Fruit fly (Drosophila melanogaster) whole organism, adult: ENCODE measurements around the gene dlg1.

Source experiments
- CG11617 ChIP-seq: fragments of 200-800 bp; sonication (Bioruptor generic); optimal IDR thresholded peaks from 2 replicates; lab custom pipeline; 2017; ENCODE audit warnings: mild to moderate bottlenecking, missing biosample characterization, missing genetic modification reagents, missing genetic modification characterization
- CG12768 ChIP-seq: fragments of 200-800 bp; sonication (Bioruptor generic); optimal IDR thresholded peaks from 2 replicates; lab custom pipeline; 2017; ENCODE audit warnings: missing biosample characterization, missing genetic modification characterization, mild to moderate bottlenecking, moderate library complexity, missing genetic modification reagents
- CG14711 ChIP-seq: fragments of 200-800 bp; sonication (Bioruptor generic); optimal IDR thresholded peaks from 2 replicates; lab custom pipeline; 2018; ENCODE audit warnings: missing biosample characterization, mild to moderate bottlenecking, missing genetic modification characterization, moderate library complexity
- CG1620 ChIP-seq: fragments of 200-800 bp; sonication (Bioruptor generic); optimal IDR thresholded peaks from 2 replicates; lab custom pipeline; 2016; ENCODE audit warnings: missing biosample characterization, missing genetic modification characterization
- CG33017 ChIP-seq: fragments of 200-800 bp; sonication (Bioruptor generic); optimal IDR thresholded peaks from 2 replicates; lab custom pipeline; 2018; ENCODE audit warnings: missing biosample characterization, mild to moderate bottlenecking, missing genetic modification characterization, moderate library complexity
- CG5204 ChIP-seq: fragments of 200-800 bp; sonication (Bioruptor generic); optimal IDR thresholded peaks from 2 replicates; lab custom pipeline; 2016; ENCODE audit warnings: missing biosample characterization, missing genetic modification characterization
- CG7045 ChIP-seq: fragments of 200-800 bp; sonication (Bioruptor generic); optimal IDR thresholded peaks from 2 replicates; lab custom pipeline; 2017; ENCODE audit warnings: missing biosample characterization, mild to moderate bottlenecking, missing genetic modification characterization
- CG7101 ChIP-seq: fragments of 200-800 bp; sonication (Bioruptor generic); optimal IDR thresholded peaks from 2 replicates; lab custom pipeline; 2018; ENCODE audit warnings: missing biosample characterization, mild to moderate bottlenecking, missing genetic modification characterization, moderate library complexity
- Clk ChIP-seq: fragments of 200-800 bp; sonication (Bioruptor generic); optimal IDR thresholded peaks from 2 replicates; lab custom pipeline; 2017; ENCODE audit warnings: missing biosample characterization, missing genetic modification characterization
- Crg-1 ChIP-seq: fragments of 200-800 bp; sonication (Bioruptor generic); optimal IDR thresholded peaks from 2 replicates; lab custom pipeline; 2016; ENCODE audit warnings: missing biosample characterization, missing genetic modification characterization
- Hr96 ChIP-seq: fragments of 200-800 bp; sonication (Bioruptor generic); optimal IDR thresholded peaks from 2 replicates; lab custom pipeline; 2016; ENCODE audit warnings: missing biosample characterization, missing genetic modification characterization
- Mnt ChIP-seq: fragments of 200-800 bp; sonication (Bioruptor generic); optimal IDR thresholded peaks from 2 replicates; lab custom pipeline; 2016; ENCODE audit warnings: missing biosample characterization, mild to moderate bottlenecking, missing genetic modification characterization
- bab1 ChIP-seq: fragments of 200-800 bp; sonication (Bioruptor generic); optimal IDR thresholded peaks from 3 replicates; lab custom pipeline; 2019; ENCODE audit warnings: missing biosample characterization, mild to moderate bottlenecking, missing genetic modification characterization, moderate library complexity
- cic ChIP-seq: fragments of 200-800 bp; sonication (Bioruptor generic); optimal IDR thresholded peaks from 2 replicates; lab custom pipeline; 2017; ENCODE audit warnings: missing biosample characterization, mild to moderate bottlenecking, missing genetic modification characterization, moderate library complexity
- cnc ChIP-seq, 2 experiments: fragments of >200 bp; optimal IDR thresholded peaks; 2 replicates each; lab custom pipeline; 2017
- kay ChIP-seq: fragments of 200-800 bp; sonication (Bioruptor generic); peaks from one replicate; lab custom pipeline; 2016; ENCODE audit warnings: missing biosample characterization, missing genetic modification characterization, borderline replicate concordance
- ovo ChIP-seq: fragments of 200-800 bp; sonication (Bioruptor generic); optimal IDR thresholded peaks from 2 replicates; lab custom pipeline; 2016; ENCODE audit warnings: missing biosample characterization, missing genetic modification characterization
- pad ChIP-seq: fragments of 200-800 bp; sonication (Bioruptor generic); optimal IDR thresholded peaks from 3 replicates; lab custom pipeline; 2017; ENCODE audit warnings: missing biosample characterization, missing genetic modification characterization, mild to moderate bottlenecking, moderate library complexity, missing genetic modification reagents
- tj ChIP-seq: fragments of 200-800 bp; sonication (Bioruptor generic); optimal IDR thresholded peaks from 3 replicates; lab custom pipeline; 2017; ENCODE audit warnings: missing biosample characterization, mild to moderate bottlenecking, missing genetic modification characterization, moderate library complexity
- toe ChIP-seq: fragments of 200-800 bp; sonication (Bioruptor generic); optimal IDR thresholded peaks from 2 replicates; lab custom pipeline; 2016; ENCODE audit warnings: missing biosample characterization, missing genetic modification characterization

The dlg1 gene

dm6 chrX:11370792-11371191, 1.3 kb downstream of the dlg1 start:
- TF ChIP-seq Mnt: no peak
- no peak for TF ChIP-seq cic (GFP tag; lab: Kevin White, UChicago)
- TF ChIP-seq CG33017: peak; percentile 33
- no peak for TF ChIP-seq cnc (optimal IDR thresholded peaks at IDR 0.05; lab: Kevin White, UChicago)
- peak; percentile 22 for TF ChIP-seq CG7045 (GFP tag; lab: Kevin White, UChicago)
- TF ChIP-seq CG12768: no peak
- TF ChIP-seq bab1: no peak
- TF ChIP-seq CG1620 (GFP tag; lab: Kevin White, UChicago): no peak
- no peak for TF ChIP-seq CG5204 (GFP tag; lab: Kevin White, UChicago)
- no peak for TF ChIP-seq kay
- no peak for TF ChIP-seq CG14711 (tag; lab: Kevin White, UChicago)
- TF ChIP-seq CG11617 (GFP tag; lab: Kevin White, UChicago): no peak
- TF ChIP-seq toe (GFP tag; lab: Kevin White, UChicago): no peak
- TF ChIP-seq Hr96 (GFP tag; lab: Kevin White, UChicago): no peak
- TF ChIP-seq tj (GFP tag; lab: Kevin White, UChicago): no peak
- no peak for TF ChIP-seq Clk (GFP tag; lab: Kevin White, UChicago)
- TF ChIP-seq pad (GFP tag; lab: Kevin White, UChicago): no peak
- peak; percentile 11 for TF ChIP-seq CG7101 (tag; lab: Kevin White, UChicago)
- TF ChIP-seq ovo (GFP tag; lab: Kevin White, UChicago): no peak

- TF ChIP-seq pad (GFP tag; lab: Kevin White, UChicago): no peak
Measured at dm6 chrX:11371613-11372012, 2.1 kb downstream of the dlg1 start.

- TF ChIP-seq CG11617 (GFP tag; lab: Kevin White, UChicago) (peak; percentile 55), CG33017 (no peak), Clk (GFP tag; lab: Kevin White, UChicago) (no peak), tj (GFP tag; lab: Kevin White, UChicago) (peak; percentile 98), pad (GFP tag; lab: Kevin White, UChicago) (peak; percentile 53), bab1 (peak; percentile 95), ovo (GFP tag; lab: Kevin White, UChicago) (no peak), CG12768 (no peak), toe (GFP tag; lab: Kevin White, UChicago) (no peak), CG5204 (GFP tag; lab: Kevin White, UChicago) (no peak), CG7101 (tag; lab: Kevin White, UChicago) (peak; percentile 68), CG14711 (tag; lab: Kevin White, UChicago) (peak; percentile 58), cic (GFP tag; lab: Kevin White, UChicago) (no peak), cnc (optimal IDR thresholded peaks at IDR 0.05; lab: Kevin White, UChicago) (no peak), kay (no peak), Hr96 (GFP tag; lab: Kevin White, UChicago) (no peak), Crg-1 (GFP tag; lab: Kevin White, UChicago) (peak; percentile 52), CG7045 (GFP tag; lab: Kevin White, UChicago) (no peak), Mnt (peak; percentile 29), CG1620 (GFP tag; lab: Kevin White, UChicago) (peak; percentile 68)
Measured at dm6 chrX:11372764-11373712, 3.6 kb downstream of the dlg1 start.

- no peak for TF ChIP-seq CG14711 (tag; lab: Kevin White, UChicago)
- peak; percentile 95 for TF ChIP-seq tj (GFP tag; lab: Kevin White, UChicago)
- TF ChIP-seq CG1620 (GFP tag; lab: Kevin White, UChicago): no peak
- TF ChIP-seq pad (GFP tag; lab: Kevin White, UChicago): no peak
Measured at dm6 chrX:11374320-11374719, 4.9 kb downstream of the dlg1 start.

DNA sequence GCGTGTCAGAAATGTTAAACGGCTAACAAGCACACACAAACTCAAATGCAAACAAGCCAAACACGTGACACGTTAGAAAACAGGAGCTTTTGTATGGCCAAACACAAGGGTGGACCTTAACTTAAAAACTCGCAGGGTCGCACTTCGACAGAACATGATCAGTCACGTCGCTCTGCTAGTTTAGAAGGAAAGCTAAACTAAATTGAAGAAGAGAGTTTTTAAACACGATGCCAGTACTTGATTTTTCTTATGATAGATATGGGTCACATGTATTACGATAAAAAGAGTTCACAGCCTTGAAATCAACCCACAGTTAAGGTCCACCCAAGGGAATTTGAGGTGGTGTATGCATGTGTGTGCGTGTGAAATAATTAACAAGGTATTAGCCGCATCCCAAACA, 8.9 kb downstream of the dlg1 start:
- TF ChIP-seq bab1 (no peak), Crg-1 (GFP tag; lab: Kevin White, UChicago) (no peak), toe (GFP tag; lab: Kevin White, UChicago) (no peak), CG7101 (tag; lab: Kevin White, UChicago) (peak; percentile 72), pad (GFP tag; lab: Kevin White, UChicago) (no peak), CG5204 (GFP tag; lab: Kevin White, UChicago) (peak; percentile 15), CG1620 (GFP tag; lab: Kevin White, UChicago) (no peak), CG14711 (tag; lab: Kevin White, UChicago) (no peak), cnc (optimal IDR thresholded peaks at IDR 0.05; lab: Kevin White, UChicago) (no peak), cic (GFP tag; lab: Kevin White, UChicago) (no peak), CG33017 (peak; percentile 41), Hr96 (GFP tag; lab: Kevin White, UChicago) (peak; percentile 9), CG12768 (no peak), CG11617 (GFP tag; lab: Kevin White, UChicago) (no peak), CG7045 (GFP tag; lab: Kevin White, UChicago) (peak; percentile 11), Clk (GFP tag; lab: Kevin White, UChicago) (no peak), tj (GFP tag; lab: Kevin White, UChicago) (no peak), kay (no peak)

DNA sequence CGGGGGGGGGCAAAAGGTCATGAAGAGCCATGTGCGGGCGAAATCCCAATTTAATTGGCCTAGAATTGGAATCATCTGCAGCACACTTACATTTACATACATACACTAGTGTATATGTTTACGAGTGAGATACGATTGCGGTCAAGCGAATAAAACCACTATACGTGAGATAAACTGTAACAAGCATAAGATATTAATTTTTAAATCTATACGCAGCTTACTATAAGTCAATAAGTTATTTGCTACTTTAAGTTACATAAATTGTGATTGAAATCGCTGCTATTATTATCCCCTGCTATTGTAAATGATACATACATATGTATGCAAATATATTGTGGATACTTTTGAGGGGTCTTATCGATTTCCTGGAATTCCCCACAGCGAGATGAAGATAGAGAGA, 9.7 kb downstream of the dlg1 start:
- TF ChIP-seq CG1620 (GFP tag; lab: Kevin White, UChicago) (peak; percentile 39), ovo (GFP tag; lab: Kevin White, UChicago) (no peak), CG7045 (GFP tag; lab: Kevin White, UChicago) (no peak), CG5204 (GFP tag; lab: Kevin White, UChicago) (no peak), CG7101 (tag; lab: Kevin White, UChicago) (peak; percentile 72), tj (GFP tag; lab: Kevin White, UChicago) (no peak), cic (GFP tag; lab: Kevin White, UChicago) (no peak), CG14711 (tag; lab: Kevin White, UChicago) (peak; percentile 60), Clk (GFP tag; lab: Kevin White, UChicago) (no peak), Crg-1 (GFP tag; lab: Kevin White, UChicago) (no peak), kay (no peak), pad (GFP tag; lab: Kevin White, UChicago) (peak; percentile 28), bab1 (peak; percentile 12), cnc (optimal IDR thresholded peaks at IDR 0.05; lab: Kevin White, UChicago) (no peak), CG12768 (no peak), toe (GFP tag; lab: Kevin White, UChicago) (no peak), CG11617 (GFP tag; lab: Kevin White, UChicago) (no peak), CG33017 (peak; percentile 28), Mnt (no peak)
